Fruit fly (Drosophila melanogaster) whole organism, embryonic: ENCODE measurements around the gene Eig71Ei.
A peak's percentile ranks its signal among the peaks of the same experiment; 100 is the strongest.

Experiments used
- BtbVII ChIP-seq: fragments of 200-800 bp; sonication (Bioruptor generic); optimal IDR thresholded peaks from 3 replicates; lab custom pipeline; 2017; ENCODE audit warnings: missing biosample characterization, mild to moderate bottlenecking, missing genetic modification characterization
- CG10654 ChIP-seq: fragments of 200-800 bp; sonication (Bioruptor generic); optimal IDR thresholded peaks from 2 replicates; lab custom pipeline; 2016; ENCODE audit warnings: missing biosample characterization, missing genetic modification characterization
- CG11504 ChIP-seq: fragments of 200-800 bp; sonication (Bioruptor generic); optimal IDR thresholded peaks from 3 replicates; lab custom pipeline; 2019; ENCODE audit warnings: missing biosample characterization, mild to moderate bottlenecking, missing genetic modification characterization, moderate library complexity
- CG1233 ChIP-seq: fragments of 200-800 bp; sonication (Bioruptor generic); optimal IDR thresholded peaks from 4 replicates; lab custom pipeline; 2018; ENCODE audit warnings: missing biosample characterization, mild to moderate bottlenecking, missing genetic modification characterization
- CG13775 ChIP-seq: fragments of 200-800 bp; sonication (Bioruptor generic); optimal IDR thresholded peaks from 3 replicates; lab custom pipeline; 2017; ENCODE audit warnings: missing biosample characterization, mild to moderate bottlenecking, missing genetic modification characterization
- CG13894 ChIP-seq: fragments of 200-800 bp; sonication (Bioruptor generic); optimal IDR thresholded peaks from 3 replicates; lab custom pipeline; 2018; ENCODE audit warnings: missing biosample characterization, mild to moderate bottlenecking, missing genetic modification characterization, moderate library complexity
- CG17359 ChIP-seq: fragments of 200-800 bp; sonication (Bioruptor generic); optimal IDR thresholded peaks from 3 replicates; lab custom pipeline; 2018; ENCODE audit warnings: missing biosample characterization, mild to moderate bottlenecking, missing genetic modification characterization, moderate library complexity
- CG2199 ChIP-seq: fragments of 200-800 bp; sonication (Bioruptor generic); IDR thresholded peaks from 3 replicates; pipeline ENCODE4 v1.3.6; 2022; ENCODE audit warnings: missing biosample characterization, missing genetic modification characterization
- CG30431 ChIP-seq: fragments of 200-800 bp; sonication (Bioruptor generic); optimal IDR thresholded peaks from 2 replicates; lab custom pipeline; 2017; ENCODE audit warnings: missing biosample characterization, missing genetic modification characterization
- CG3407 ChIP-seq: fragments of 200-800 bp; sonication (Bioruptor generic); optimal IDR thresholded peaks from 2 replicates; lab custom pipeline; 2018; ENCODE audit warnings: missing biosample characterization, mild to moderate bottlenecking, missing genetic modification characterization
- CG34376 ChIP-seq: fragments of 200-800 bp; sonication (Bioruptor generic); optimal IDR thresholded peaks from 2 replicates; lab custom pipeline; 2018; ENCODE audit warnings: missing biosample characterization, mild to moderate bottlenecking, missing genetic modification characterization
- CG6175 ChIP-seq: fragments of 200-800 bp; sonication (Bioruptor generic); IDR thresholded peaks from 3 replicates; pipeline ENCODE4 v1.3.6; 2022; ENCODE audit warnings: missing biosample characterization, missing genetic modification characterization
- CG8281 ChIP-seq: fragments of 200-800 bp; sonication (Bioruptor generic); optimal IDR thresholded peaks from 2 replicates; lab custom pipeline; 2018; ENCODE audit warnings: missing biosample characterization, mild to moderate bottlenecking, missing genetic modification characterization, moderate library complexity
- CG9215 ChIP-seq: fragments of 200-800 bp; sonication (Bioruptor generic); IDR thresholded peaks from 2 replicates; pipeline ENCODE4 v1.3.6; 2022; ENCODE audit warnings: missing biosample characterization, missing genetic modification characterization
- CoRest ChIP-seq: fragments of 200-800 bp; sonication (Bioruptor generic); optimal IDR thresholded peaks from 3 replicates; lab custom pipeline; 2018; ENCODE audit warnings: missing biosample characterization, mild to moderate bottlenecking, missing genetic modification characterization, moderate library complexity
- D19B ChIP-seq: fragments of 200-800 bp; sonication (Bioruptor generic); optimal IDR thresholded peaks from 2 replicates; lab custom pipeline; 2017; ENCODE audit warnings: missing biosample characterization, mild to moderate bottlenecking, missing genetic modification characterization
- Dfd ChIP-seq, 2 experiments: fragments of >200 bp; optimal IDR thresholded peaks; 2 replicates each; lab custom pipeline; 2017; ENCODE audit warnings: missing biosample characterization in 2 of 2, missing genetic modification characterization in 2 of 2
- Jarid2 ChIP-seq: fragments of 200-800 bp; sonication (Bioruptor generic); optimal IDR thresholded peaks from 3 replicates; lab custom pipeline; 2017; ENCODE audit warnings: mild to moderate bottlenecking, missing biosample characterization, missing genetic modification reagents, missing genetic modification characterization
- Kr ChIP-seq: fragments of 200-800 bp; sonication (Bioruptor generic); optimal IDR thresholded peaks from 2 replicates; lab custom pipeline; 2017; ENCODE audit warnings: missing biosample characterization, mild to moderate bottlenecking, missing genetic modification characterization
- Lpt ChIP-seq: fragments of >200 bp; optimal IDR thresholded peaks from 2 replicates; lab custom pipeline; 2018; ENCODE audit warnings: missing biosample characterization, missing genetic modification characterization
- Med ChIP-seq: fragments of 200-800 bp; sonication (Bioruptor generic); peaks from one replicate; lab custom pipeline; 2016; ENCODE audit warnings: missing biosample characterization, missing genetic modification characterization, mild to moderate bottlenecking, inconsistent platforms, moderate library complexity
- Myb ChIP-seq: fragments of 200-800 bp; sonication (Bioruptor generic); optimal IDR thresholded peaks from 2 replicates; lab custom pipeline; 2016; ENCODE audit warnings: missing biosample characterization, missing genetic modification characterization
- NC2β ChIP-seq: fragments of 200-800 bp; sonication (Bioruptor generic); optimal IDR thresholded peaks from 2 replicates; lab custom pipeline; 2016; ENCODE audit warnings: missing biosample characterization, missing genetic modification characterization
- NK7.1 ChIP-seq: fragments of 200-800 bp; sonication (Bioruptor generic); optimal IDR thresholded peaks from 3 replicates; lab custom pipeline; 2016; ENCODE audit warnings: missing biosample characterization, missing genetic modification characterization
- Nf-YC ChIP-seq: fragments of 200-800 bp; optimal IDR thresholded peaks from 3 replicates; lab custom pipeline; 2019; ENCODE audit warnings: missing biosample characterization, mild to moderate bottlenecking, missing genetic modification characterization, moderate library complexity
- NfI ChIP-seq: fragments of 200-800 bp; sonication (Bioruptor generic); optimal IDR thresholded peaks from 3 replicates; lab custom pipeline; 2018; ENCODE audit warnings: missing biosample characterization, mild to moderate bottlenecking, missing genetic modification characterization, moderate library complexity
- Optix ChIP-seq: fragments of 200-800 bp; sonication (Bioruptor generic); IDR thresholded peaks from 3 replicates; pipeline ENCODE4 v1.3.6; 2022; ENCODE audit warnings: missing biosample characterization, missing genetic modification characterization
- Ravus ChIP-seq: fragments of 200-800 bp; sonication (Bioruptor generic); IDR thresholded peaks from 2 replicates; pipeline ENCODE4 v1.3.6; 2022; ENCODE audit warnings: missing biosample characterization, missing genetic modification characterization
- TFAM ChIP-seq: fragments of 200-800 bp; sonication (Bioruptor generic); optimal IDR thresholded peaks from 2 replicates; lab custom pipeline; 2017; ENCODE audit warnings: missing biosample characterization, missing genetic modification characterization, inconsistent platforms
- bowl ChIP-seq: fragments of 200-800 bp; sonication (Bioruptor generic); IDR thresholded peaks from 2 replicates; pipeline ENCODE4 v1.3.6; 2022; ENCODE audit warnings: missing biosample characterization, missing genetic modification characterization
- caup ChIP-seq: fragments of 200-800 bp; sonication (Bioruptor generic); optimal IDR thresholded peaks from 3 replicates; lab custom pipeline; 2017; ENCODE audit warnings: missing biosample characterization, mild to moderate bottlenecking, missing genetic modification characterization, moderate library complexity; ENCODE audit not compliant: severe bottlenecking
- ci ChIP-seq: fragments of 200-800 bp; sonication (Bioruptor generic); IDR thresholded peaks from 3 replicates; pipeline ENCODE4 v1.3.6; 2022; ENCODE audit warnings: missing biosample characterization, missing genetic modification characterization
- crol ChIP-seq: fragments of 200-800 bp; sonication (Bioruptor generic); IDR thresholded peaks from 2 replicates; pipeline ENCODE4 v1.3.6; 2022; ENCODE audit warnings: missing biosample characterization, missing genetic modification characterization
- crp ChIP-seq, 2 experiments: fragments of 200-800 bp; sonication (Bioruptor generic); optimal IDR thresholded peaks; 2 replicates in 1 of 2; 3 replicates in 1 of 2; lab custom pipeline; 2017; ENCODE audit warnings: missing biosample characterization in 2 of 2, missing genetic modification characterization in 2 of 2, mild to moderate bottlenecking in 1 of 2, moderate library complexity in 1 of 2
- en ChIP-seq: fragments of 200-800 bp; sonication (Bioruptor generic); optimal IDR thresholded peaks from 2 replicates; lab custom pipeline; 2016; ENCODE audit warnings: missing biosample characterization, missing genetic modification characterization
- ftz-f1 ChIP-seq: fragments of 200-800 bp; sonication (Bioruptor generic); optimal IDR thresholded peaks from 2 replicates; lab custom pipeline; 2016; ENCODE audit warnings: missing biosample characterization, missing genetic modification characterization
- gsb ChIP-seq: fragments of 200-800 bp; sonication (Bioruptor generic); IDR thresholded peaks from 2 replicates; pipeline ENCODE4 v1.3.6; 2022; ENCODE audit warnings: missing biosample characterization, missing genetic modification characterization
- ind ChIP-seq: fragments of 200-800 bp; sonication (Bioruptor generic); optimal IDR thresholded peaks from 3 replicates; lab custom pipeline; 2016; ENCODE audit warnings: missing biosample characterization, missing genetic modification characterization
- inv ChIP-seq: fragments of 200-800 bp; sonication (Bioruptor generic); IDR thresholded peaks from 2 replicates; pipeline ENCODE4 v1.3.6; 2022; ENCODE audit warnings: missing biosample characterization, missing genetic modification characterization; ENCODE audit not compliant: partially characterized antibody
- pum ChIP-seq: fragments of 200-800 bp; sonication (Bioruptor generic); optimal IDR thresholded peaks from 2 replicates; lab custom pipeline; 2016; ENCODE audit warnings: missing biosample characterization, missing genetic modification characterization
- sd ChIP-seq: fragments of 200-800 bp; sonication (Bioruptor generic); optimal IDR thresholded peaks from 3 replicates; lab custom pipeline; 2018; ENCODE audit warnings: missing biosample characterization, mild to moderate bottlenecking, missing genetic modification characterization, moderate library complexity
- sisA ChIP-seq: fragments of 200-800 bp; sonication (Bioruptor generic); IDR thresholded peaks from 2 replicates; pipeline ENCODE4 v1.3.6; 2022; ENCODE audit warnings: missing biosample characterization, missing genetic modification characterization
- slou ChIP-seq: fragments of 200-800 bp; sonication (Bioruptor generic); optimal IDR thresholded peaks from 3 replicates; lab custom pipeline; 2016; ENCODE audit warnings: missing biosample characterization, missing genetic modification characterization
- tgo ChIP-seq: fragments of 200-800 bp; sonication (Bioruptor generic); IDR thresholded peaks from 3 replicates; pipeline ENCODE4 v1.3.6; 2022; ENCODE audit warnings: missing biosample characterization, missing genetic modification characterization
- tx ChIP-seq: fragments of 200-800 bp; sonication (Bioruptor generic); optimal IDR thresholded peaks from 2 replicates; lab custom pipeline; 2016; ENCODE audit warnings: missing biosample characterization, missing genetic modification characterization
- vfl ChIP-seq: fragments of 200-800 bp; sonication (Bioruptor generic); optimal IDR thresholded peaks from 2 replicates; lab custom pipeline; 2016; ENCODE audit warnings: missing biosample characterization, missing genetic modification characterization

Gene Eig71Ei

dm6 chr3L:15634368-15635075 is 25.0 kb upstream of the Eig71Ei start (continued):
- TF ChIP-seq BtbVII (no peak), inv (GFP tag; lab: Robert Waterston, UW) (no peak), CG30431 (GFP tag; lab: Kevin White, UChicago) (no peak), caup (GFP tag; lab: Kevin White, UChicago) (no peak), gsb (no peak), Nf-YC (tag; lab: Kevin White, UChicago) (peak; percentile 17), ftz-f1 (no peak), crp (GFP tag; optimal IDR thresholded peaks at IDR 0.05; lab: Kevin White, UChicago) (no peak), CG13894 (tag; lab: Kevin White, UChicago) (peak; percentile 32), D19B (GFP tag; lab: Kevin White, UChicago) (no peak), CG8281 (tag; lab: Kevin White, UChicago) (peak; percentile 99), CG3407 (GFP tag; lab: Kevin White, UChicago) (no peak), sisA (GFP tag; lab: Robert Waterston, UW) (no peak), Myb (no peak), NfI (no peak), CG11504 (tag; lab: Kevin White, UChicago) (peak; percentile 46), CG17359 (no peak), Kr (no peak), CG10654 (GFP tag; lab: Kevin White, UChicago) (no peak), vfl (GFP tag; lab: Kevin White, UChicago) (no peak), slou (GFP tag; lab: Kevin White, UChicago) (no peak), crol (GFP tag; lab: Robert Waterston, UW) (no peak), CG34376 (GFP tag; lab: Kevin White, UChicago) (peak; percentile 31), Dfd (GFP tag; optimal IDR thresholded peaks at IDR 0.05; lab: Kevin White, UChicago) (no peak), Optix (GFP tag; lab: Robert Waterston, UW) (no peak), CoRest (tag; lab: Kevin White, UChicago) (peak; percentile 2), en (no peak), Med (GFP tag; lab: Kevin White, UChicago) (peak; percentile 17), NC2β (GFP tag; lab: Kevin White, UChicago) (no peak), pum (GFP tag; lab: Kevin White, UChicago) (no peak), Jarid2 (GFP tag; lab: Kevin White, UChicago) (no peak), CG9215 (no peak), tx (GFP tag; lab: Kevin White, UChicago) (no peak), Lpt (no peak), CG13775 (no peak), CG6175 (GFP tag; lab: Robert Waterston, UW) (no peak), sd (tag; lab: Kevin White, UChicago) (no peak), ci (GFP tag; lab: Robert Waterston, UW) (no peak), NK7.1 (GFP tag; lab: Kevin White, UChicago) (no peak), tgo (GFP tag; lab: Robert Waterston, UW) (no peak), CG2199 (GFP tag; lab: Robert Waterston, UW) (no peak), Ravus (no peak), TFAM (GFP tag; lab: Kevin White, UChicago) (no peak), ind (GFP tag; lab: Kevin White, UChicago) (no peak), bowl (GFP tag; lab: Robert Waterston, UW) (no peak), CG1233 (no peak)
